Worm (Caenorhabditis elegans) whole organism, L3 larva: ENCODE results near the gene T24F1.7.

Experiments used
- egl-27 ChIP-seq: sonication (generic microtip); optimal IDR thresholded peaks from 4 replicates; lab custom pipeline; 2017; ENCODE audit warnings: missing biosample characterization, missing genetic modification reagents, missing genetic modification characterization
- lin-39 ChIP-seq: fragments of 150-350 bp; optimal IDR thresholded peaks from 2 replicates; lab custom pipeline; 2018; ENCODE audit warnings: missing biosample characterization, missing genetic modification reagents, missing genetic modification characterization
- mdl-1 ChIP-seq: fragments of 150-350 bp; optimal IDR thresholded peaks from 2 replicates; lab custom pipeline; 2014; ENCODE audit warnings: missing biosample characterization, missing genetic modification characterization
- nhr-11 ChIP-seq: fragments of 150-350 bp; optimal IDR thresholded peaks from 2 replicates; lab custom pipeline; 2014; ENCODE audit warnings: missing biosample characterization, missing genetic modification characterization
- nhr-23 ChIP-seq: fragments of 150-350 bp; optimal IDR thresholded peaks from 2 replicates; lab custom pipeline; 2014; ENCODE audit warnings: missing biosample characterization, missing genetic modification reagents, missing genetic modification characterization
- nhr-77 ChIP-seq: fragments of 150-350 bp; optimal IDR thresholded peaks from 2 replicates; lab custom pipeline; 2014; ENCODE audit warnings: missing biosample characterization, missing genetic modification characterization
- skn-1 ChIP-seq: fragments of 150-350 bp; optimal IDR thresholded peaks from 2 replicates; lab custom pipeline; 2014; ENCODE audit warnings: missing biosample characterization, missing genetic modification characterization
- unc-39 ChIP-seq: sonication (generic microtip); optimal IDR thresholded peaks from 4 replicates; lab custom pipeline; 2017; ENCODE audit warnings: missing biosample characterization, missing genetic modification characterization

- TF ChIP-seq mdl-1 (no peak), lin-39 (tag; lab: Kevin White, UChicago) (no peak), nhr-11 (no peak), skn-1 (tag; lab: Kevin White, UChicago) (no peak), nhr-23 (tag; lab: Kevin White, UChicago) (no peak), unc-39 (no peak), nhr-77 (tag; lab: Kevin White, UChicago) (no peak), egl-27 (tag; lab: Kevin White, UChicago) (no peak)
Measured at ce11 chrII:11301059-11301458, 11.3 kb upstream of the T24F1.7 start, which contains the start of gene raga-1.
